Worm (Caenorhabditis elegans) whole organism, L4/young adult: ENCODE results near the gene C41G6.12.

Experiments used
- dao-5 ChIP-seq: sonication (generic microtip); optimal IDR thresholded peaks from 2 replicates; lab custom pipeline; 2016; ENCODE audit warnings: missing genotype, missing genetic modification characterization, moderate library complexity, missing compliant biosample characterization
- him-1 ChIP-seq: sonication (generic microtip); optimal IDR thresholded peaks from 2 replicates; lab custom pipeline; 2016; ENCODE audit warnings: missing genotype, missing genetic modification reagents, missing genetic modification characterization, missing compliant biosample characterization

DNA sequence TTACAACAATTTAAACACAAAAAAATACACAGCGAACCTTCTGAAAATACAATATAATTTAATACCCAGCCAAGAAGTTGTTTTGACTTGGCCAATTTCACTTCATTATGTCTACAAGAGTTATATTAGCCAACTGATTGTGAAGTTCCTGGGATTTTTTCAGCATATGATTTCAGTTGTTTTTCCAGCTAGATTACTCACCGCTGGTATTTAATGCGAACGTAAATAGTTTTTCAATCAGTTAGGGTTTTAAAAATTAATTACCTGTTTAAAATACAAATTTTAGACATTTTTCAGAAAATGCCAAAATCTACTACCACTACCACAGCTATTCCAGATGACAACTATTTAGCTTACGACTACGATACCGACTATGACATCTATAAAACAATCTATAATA lies 18.1 kb upstream of the C41G6.12 start, which contains the start of gene srw-14:
- TF ChIP-seq dao-5 (tag; lab: Kevin White, UChicago) (no peak), him-1 (tag; lab: Kevin White, UChicago) (no peak)
